Fruit fly (Drosophila melanogaster) whole organism: ENCODE data around the gene CG11262.

Source experiments
- CG8478 ChIP-seq: fragments of >200 bp; optimal IDR thresholded peaks from 2 replicates; lab custom pipeline; 2018; ENCODE audit warnings: inconsistent platforms
- Dll ChIP-seq: fragments of >200 bp; optimal IDR thresholded peaks from 2 replicates; lab custom pipeline; 2017
- EcR ChIP-seq, 2 experiments: fragments of >200 bp; optimal IDR thresholded peaks; 2 replicates each; lab custom pipeline; 2017; ENCODE audit warnings: missing biosample characterization in 2 of 2, missing genetic modification characterization in 2 of 2, missing genetic modification reagents in 2 of 2
- pan ChIP-seq: fragments of >200 bp; optimal IDR thresholded peaks from 2 replicates; lab custom pipeline; 2017
- psq ChIP-seq: fragments of >200 bp; optimal IDR thresholded peaks from 2 replicates; lab custom pipeline; 2017

DNA sequence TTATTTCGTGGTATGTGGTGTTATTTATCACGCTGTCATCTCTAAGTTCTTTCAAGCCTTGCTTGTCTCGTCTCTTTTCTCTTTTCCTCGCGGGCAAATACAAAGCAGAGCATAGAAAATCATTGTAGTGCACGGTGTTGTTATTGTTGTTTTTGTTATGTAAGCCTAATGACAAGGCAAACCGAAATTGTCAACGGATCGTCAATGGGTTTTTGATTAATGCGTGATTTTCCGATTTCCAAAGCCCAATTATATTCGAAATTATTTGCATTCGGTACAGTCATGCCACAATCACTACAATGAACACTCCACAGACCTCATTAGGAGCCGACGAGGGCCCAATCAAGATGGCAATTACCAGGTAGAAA, 38.0 kb downstream of the CG11262 start:
- TF ChIP-seq psq (lab: Kevin White, UChicago): no peak
- no peak for TF ChIP-seq Dll (lab: Kevin White, UChicago)
- no peak for TF ChIP-seq pan (lab: Kevin White, UChicago)
- no peak for TF ChIP-seq CG8478 (lab: Kevin White, UChicago)
- TF ChIP-seq EcR (GFP tag; optimal IDR thresholded peaks at IDR 0.05; lab: Kevin White, UChicago): no peak
